Worm (Caenorhabditis elegans) whole organism, L2 larva: Measurements from ENCODE around the gene T28D6.7.
A peak's percentile ranks its signal among the peaks of the same experiment; 100 is the strongest.

Source experiments
- F13H6.1 ChIP-seq: sonication (generic microtip); optimal IDR thresholded peaks from 2 replicates; lab custom pipeline; 2016; ENCODE audit warnings: missing genetic modification characterization, missing compliant biosample characterization
- R02D3.7 ChIP-seq: fragments of 150-350 bp; optimal IDR thresholded peaks from 2 replicates; lab custom pipeline; 2014; ENCODE audit warnings: missing biosample characterization, missing genetic modification characterization
- Y55F3AM.14 ChIP-seq: fragments of 200-800 bp; sonication (Bioruptor generic); optimal IDR thresholded peaks from 2 replicates; lab custom pipeline; 2018; ENCODE audit warnings: mild to moderate bottlenecking, missing genetic modification characterization, missing compliant biosample characterization
- ZK546.5 ChIP-seq: sonication (generic microtip); optimal IDR thresholded peaks from 2 replicates; lab custom pipeline; 2017; ENCODE audit warnings: missing biosample characterization, missing genetic modification characterization
- alr-1 ChIP-seq: fragments of 150-350 bp; optimal IDR thresholded peaks from 2 replicates; lab custom pipeline; 2014; ENCODE audit warnings: missing biosample characterization, missing genetic modification characterization
- ama-1 ChIP-seq: fragments of 150-350 bp; optimal IDR thresholded peaks from 2 replicates; lab custom pipeline; 2018; ENCODE audit warnings: inconsistent platforms
- ceh-16 ChIP-seq: fragments of 150-350 bp; optimal IDR thresholded peaks from 2 replicates; lab custom pipeline; 2014; ENCODE audit warnings: missing biosample characterization, missing genetic modification characterization
- ceh-82 ChIP-seq: fragments of 150-350 bp; optimal IDR thresholded peaks from 2 replicates; lab custom pipeline; 2014; ENCODE audit warnings: missing biosample characterization, missing genetic modification characterization
- crh-2 ChIP-seq: sonication (generic microtip); optimal IDR thresholded peaks from 2 replicates; lab custom pipeline; 2017; ENCODE audit warnings: missing biosample characterization, missing genetic modification characterization
- dmd-4 ChIP-seq: sonication (generic microtip); optimal IDR thresholded peaks from 2 replicates; lab custom pipeline; 2017; ENCODE audit warnings: missing biosample characterization, missing genetic modification characterization
- egl-27 ChIP-seq: sonication (generic microtip); optimal IDR thresholded peaks from 3 replicates; lab custom pipeline; 2017; ENCODE audit warnings: missing biosample characterization, missing genetic modification reagents, missing genetic modification characterization
- elt-1 ChIP-seq: fragments of 150-350 bp; optimal IDR thresholded peaks from 2 replicates; lab custom pipeline; 2014; ENCODE audit warnings: missing biosample characterization, missing genetic modification characterization
- elt-3 ChIP-seq: sonication (generic microtip); optimal IDR thresholded peaks from 2 replicates; lab custom pipeline; 2017; ENCODE audit warnings: missing biosample characterization, missing genetic modification characterization
- fos-1 ChIP-seq: fragments of 150-350 bp; optimal IDR thresholded peaks from 2 replicates; lab custom pipeline; 2014; ENCODE audit warnings: missing biosample characterization, missing genetic modification characterization
- gmeb-1 ChIP-seq: fragments of 150-350 bp; optimal IDR thresholded peaks from 2 replicates; lab custom pipeline; 2014; ENCODE audit warnings: missing biosample characterization, missing genetic modification characterization
- lin-11 ChIP-seq: fragments of 150-350 bp; sonication (generic microtip); optimal IDR thresholded peaks from 2 replicates; lab custom pipeline; 2014; ENCODE audit warnings: missing biosample characterization, missing genetic modification characterization, inconsistent platforms, mixed read lengths
- lin-13 ChIP-seq: fragments of 150-350 bp; optimal IDR thresholded peaks from 2 replicates; lab custom pipeline; 2014; ENCODE audit warnings: missing biosample characterization, missing genetic modification reagents, missing genetic modification characterization
- lin-39 ChIP-seq: fragments of 150-350 bp; optimal IDR thresholded peaks from 2 replicates; lab custom pipeline; 2014; ENCODE audit warnings: missing biosample characterization, missing genetic modification reagents, missing genetic modification characterization
- lsy-2 ChIP-seq, 2 experiments: fragments of 150-350 bp in 1 of 2; sonication (generic microtip) in 1 of 2; optimal IDR thresholded peaks; 2 replicates each; lab custom pipeline; 2014 to 2017; ENCODE audit warnings: missing biosample characterization in 2 of 2, missing genetic modification characterization in 2 of 2
- mab-5 ChIP-seq: fragments of 150-350 bp; optimal IDR thresholded peaks from 2 replicates; lab custom pipeline; 2014; ENCODE audit warnings: missing biosample characterization, missing genetic modification characterization
- mbf-1 ChIP-seq: sonication (generic microtip); optimal IDR thresholded peaks from 2 replicates; lab custom pipeline; 2017; ENCODE audit warnings: missing biosample characterization, missing genetic modification characterization
- nhr-11 ChIP-seq: fragments of 150-350 bp; optimal IDR thresholded peaks from 2 replicates; lab custom pipeline; 2014; ENCODE audit warnings: missing biosample characterization, missing genetic modification characterization
- nhr-129 ChIP-seq: fragments of 150-350 bp; optimal IDR thresholded peaks from 2 replicates; lab custom pipeline; 2014; ENCODE audit warnings: missing biosample characterization, missing genetic modification characterization
- nhr-21 ChIP-seq: fragments of 150-350 bp; optimal IDR thresholded peaks from 2 replicates; lab custom pipeline; 2014; ENCODE audit warnings: missing biosample characterization, missing genetic modification characterization
- nhr-23 ChIP-seq: fragments of 150-350 bp; optimal IDR thresholded peaks from 2 replicates; lab custom pipeline; 2014; ENCODE audit warnings: missing biosample characterization, missing genetic modification reagents, missing genetic modification characterization
- nhr-237 ChIP-seq: fragments of 150-350 bp; optimal IDR thresholded peaks from 2 replicates; lab custom pipeline; 2014; ENCODE audit warnings: missing biosample characterization, missing genetic modification characterization
- nhr-25 ChIP-seq: fragments of 150-350 bp; sonication (generic microtip); optimal IDR thresholded peaks from 3 replicates; lab custom pipeline; 2014; ENCODE audit warnings: missing biosample characterization, missing genetic modification characterization
- nhr-6 ChIP-seq: fragments of 150-350 bp; optimal IDR thresholded peaks from 2 replicates; lab custom pipeline; 2014; ENCODE audit warnings: missing biosample characterization, missing genetic modification characterization
- nhr-77 ChIP-seq: fragments of 150-350 bp; optimal IDR thresholded peaks from 2 replicates; lab custom pipeline; 2014; ENCODE audit warnings: missing biosample characterization, missing genetic modification characterization
- sem-4 ChIP-seq: fragments of 150-350 bp; optimal IDR thresholded peaks from 2 replicates; lab custom pipeline; 2014; ENCODE audit warnings: missing biosample characterization, missing genetic modification reagents, missing genetic modification characterization
- skn-1 ChIP-seq: sonication (generic microtip); optimal IDR thresholded peaks from 2 replicates; lab custom pipeline; 2017; ENCODE audit warnings: missing biosample characterization, missing genetic modification characterization
- sma-3 ChIP-seq: sonication (generic microtip); optimal IDR thresholded peaks from 2 replicates; lab custom pipeline; 2016; ENCODE audit warnings: missing genetic modification reagents, missing genetic modification characterization, missing compliant biosample characterization
- sma-9 ChIP-seq, 2 experiments: fragments of 150-350 bp in 1 of 2; sonication (generic microtip) in 1 of 2; optimal IDR thresholded peaks; 2 replicates each; lab custom pipeline; 2014 to 2016; ENCODE audit warnings: missing genetic modification characterization in 2 of 2, mild to moderate bottlenecking in 1 of 2, missing biosample characterization in 1 of 2, missing compliant biosample characterization in 1 of 2, missing genetic modification reagents in 1 of 2, moderate library complexity in 1 of 2
- snpc-4 ChIP-seq: fragments of 150-350 bp; optimal IDR thresholded peaks from 2 replicates; lab custom pipeline; 2014; ENCODE audit warnings: missing biosample characterization, missing genetic modification characterization
- unc-39 ChIP-seq: fragments of 150-350 bp; optimal IDR thresholded peaks from 2 replicates; lab custom pipeline; 2014; ENCODE audit warnings: missing biosample characterization, missing genetic modification characterization
- unc-55 ChIP-seq: fragments of 150-350 bp; sonication (generic microtip); optimal IDR thresholded peaks from 3 replicates; lab custom pipeline; 2014; ENCODE audit warnings: missing biosample characterization, missing genetic modification reagents, missing genetic modification characterization
- unc-62 ChIP-seq: fragments of 150-350 bp; optimal IDR thresholded peaks from 2 replicates; lab custom pipeline; 2014; ENCODE audit warnings: missing biosample characterization, missing genetic modification reagents, missing genetic modification characterization
- zag-1 ChIP-seq: fragments of 150-350 bp; optimal IDR thresholded peaks from 2 replicates; lab custom pipeline; 2014; ENCODE audit warnings: missing biosample characterization, missing genetic modification characterization
- ztf-1 ChIP-seq: fragments of 200-800 bp; sonication (Bioruptor generic); conservative IDR thresholded peaks from 2 replicates; pipeline ENCODE4 v1.3.6; 2022; ENCODE audit warnings: missing genetic modification characterization, missing compliant biosample characterization
- ztf-11 ChIP-seq: sonication (generic microtip); optimal IDR thresholded peaks from 2 replicates; lab custom pipeline; 2017; ENCODE audit warnings: missing biosample characterization, missing genetic modification characterization

The T28D6.7 gene

DNA sequence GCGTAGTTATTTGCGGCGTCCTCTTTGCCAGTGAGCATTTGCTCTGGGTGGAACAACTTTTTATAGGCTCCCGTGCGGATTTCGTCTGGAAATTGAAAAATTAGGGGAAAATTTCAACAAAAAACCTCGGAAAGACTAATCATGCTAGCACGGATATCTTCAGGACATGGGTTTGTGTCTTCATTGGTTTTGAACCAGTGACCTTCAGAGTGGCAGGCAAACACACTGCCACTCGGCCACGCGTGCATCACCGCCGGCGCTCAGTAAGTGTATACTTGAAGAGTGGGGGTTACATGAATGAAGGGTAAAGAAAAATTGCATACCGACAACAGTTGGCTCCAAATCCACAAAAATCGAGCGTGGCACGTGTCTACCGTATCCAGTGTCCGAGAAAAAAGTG is 25.0 kb upstream of the T28D6.7 start (continued):
- TF ChIP-seq gmeb-1 (tag; lab: Kevin White, UChicago) (peak; percentile 4), nhr-6 (tag; lab: Kevin White, UChicago) (no peak), alr-1 (tag; lab: Kevin White, UChicago) (no peak), F13H6.1 (tag; lab: Kevin White, UChicago) (peak; percentile 41), unc-55 (GFP tag; lab: Kevin White, UChicago) (peak; percentile 59), sma-9 (GFP tag; optimal IDR thresholded peaks at IDR 0.05; lab: Kevin White, UChicago) (peak; percentile 56), sma-9 (tag; optimal IDR thresholded peaks at IDR 0.05; lab: Kevin White, UChicago) (no peak), nhr-237 (tag; lab: Kevin White, UChicago) (no peak), fos-1 (tag; lab: Kevin White, UChicago) (peak; percentile 21), nhr-25 (tag; lab: Kevin White, UChicago) (no peak), lin-11 (peak; percentile 38), unc-62 (GFP tag; lab: Kevin White, UChicago) (no peak)

DNA sequence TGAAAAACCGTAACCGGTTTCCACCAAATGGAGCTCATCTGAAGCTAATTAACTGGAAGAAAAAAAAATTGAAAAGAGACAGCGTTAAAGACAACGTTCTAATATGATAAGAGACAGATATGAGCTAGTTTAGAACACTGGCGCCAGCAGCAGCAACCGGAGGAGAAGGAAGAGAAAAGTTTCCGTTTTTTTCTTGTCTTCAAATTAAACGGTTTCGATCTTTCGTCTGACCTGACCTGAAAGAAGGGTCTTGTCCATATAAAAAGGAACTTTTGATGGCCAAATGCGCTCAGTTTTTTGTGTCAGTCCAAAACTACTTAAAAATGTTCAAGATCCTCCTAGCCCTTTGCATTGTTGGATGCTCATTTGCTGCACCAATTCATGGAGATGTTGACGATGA is 20.2 kb upstream of the T28D6.7 start, which contains the start of gene T28D6.3:
T28D6.3 (plus strand) TSS at position 301 of the 400 bp plus-strand sequence.
- TF ChIP-seq nhr-77 (tag; lab: Kevin White, UChicago): no peak
- no peak for TF ChIP-seq ceh-16 (tag; lab: Kevin White, UChicago)
- no peak for TF ChIP-seq elt-3
- TF ChIP-seq sma-3: no peak
- TF ChIP-seq lin-13 (GFP tag; lab: Kevin White, UChicago): no peak
- no peak for TF ChIP-seq nhr-21 (tag; lab: Kevin White, UChicago)
- no peak for TF ChIP-seq nhr-11
- TF ChIP-seq snpc-4: no peak
- no peak for TF ChIP-seq R02D3.7 (tag; lab: Kevin White, UChicago)

DNA sequence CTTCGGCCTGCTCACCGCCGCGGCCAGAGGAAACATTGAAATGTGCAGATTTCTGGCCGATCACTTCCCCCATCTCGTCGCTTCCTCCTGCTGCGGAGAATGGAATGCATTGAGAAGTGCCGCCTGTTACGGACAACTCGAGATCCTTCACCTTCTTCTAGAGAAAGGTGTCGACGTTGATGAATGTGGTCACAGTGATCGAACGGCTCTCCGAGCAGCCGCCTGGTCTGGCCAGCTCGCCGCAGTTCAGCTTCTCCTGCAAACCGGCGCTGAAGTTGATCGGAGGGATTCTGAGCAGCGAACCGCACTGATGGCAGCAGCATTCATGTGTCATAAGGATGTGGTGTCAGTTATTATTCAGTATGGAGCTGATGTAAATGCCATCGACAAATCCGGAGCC is 16.6 kb upstream of the T28D6.7 start:
- TF ChIP-seq ztf-1 (GFP tag; lab: Robert Waterston, UW) (no peak), crh-2 (no peak), sem-4 (tag; lab: Kevin White, UChicago) (no peak), nhr-129 (tag; lab: Kevin White, UChicago) (no peak), elt-1 (tag; lab: Kevin White, UChicago) (no peak), ZK546.5 (tag; lab: Kevin White, UChicago) (no peak), lin-39 (tag; lab: Kevin White, UChicago) (no peak), nhr-23 (tag; lab: Kevin White, UChicago) (no peak), sma-9 (GFP tag; optimal IDR thresholded peaks at IDR 0.05; lab: Kevin White, UChicago) (no peak), sma-9 (tag; optimal IDR thresholded peaks at IDR 0.05; lab: Kevin White, UChicago) (no peak)

DNA sequence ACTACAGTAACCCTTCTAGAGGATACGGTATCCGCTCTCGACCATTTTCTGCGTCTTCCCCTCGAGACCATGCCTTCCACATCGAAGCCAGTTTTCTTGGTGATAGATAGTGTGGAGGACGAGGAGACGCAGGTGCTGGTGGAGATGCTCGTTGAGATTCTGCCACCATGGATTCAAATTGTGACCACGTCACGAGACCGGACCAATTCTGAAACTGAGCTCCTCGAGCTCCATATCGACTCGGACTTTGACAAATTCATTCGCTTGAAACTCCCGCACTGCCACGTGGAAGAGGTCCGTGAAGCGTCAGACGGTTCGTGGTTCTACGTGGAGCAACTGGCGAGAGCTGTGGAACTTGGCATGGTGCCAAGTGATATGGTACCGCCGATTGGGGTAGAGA is 15.1 kb upstream of the T28D6.7 start:
- TF ChIP-seq alr-1 (tag; lab: Kevin White, UChicago) (no peak), skn-1 (tag; lab: Kevin White, UChicago) (no peak), ceh-82 (tag; lab: Kevin White, UChicago) (no peak), nhr-129 (tag; lab: Kevin White, UChicago) (no peak), nhr-237 (tag; lab: Kevin White, UChicago) (no peak), gmeb-1 (tag; lab: Kevin White, UChicago) (no peak), egl-27 (tag; lab: Kevin White, UChicago) (no peak), mab-5 (tag; lab: Kevin White, UChicago) (no peak), lin-11 (no peak), nhr-23 (tag; lab: Kevin White, UChicago) (no peak), zag-1 (no peak), lin-13 (GFP tag; lab: Kevin White, UChicago) (no peak), sma-3 (no peak), unc-39 (tag; lab: Kevin White, UChicago) (no peak), ama-1 (lab: Kevin White, UChicago) (no peak), F13H6.1 (tag; lab: Kevin White, UChicago) (no peak), dmd-4 (no peak), nhr-21 (tag; lab: Kevin White, UChicago) (no peak)

DNA sequence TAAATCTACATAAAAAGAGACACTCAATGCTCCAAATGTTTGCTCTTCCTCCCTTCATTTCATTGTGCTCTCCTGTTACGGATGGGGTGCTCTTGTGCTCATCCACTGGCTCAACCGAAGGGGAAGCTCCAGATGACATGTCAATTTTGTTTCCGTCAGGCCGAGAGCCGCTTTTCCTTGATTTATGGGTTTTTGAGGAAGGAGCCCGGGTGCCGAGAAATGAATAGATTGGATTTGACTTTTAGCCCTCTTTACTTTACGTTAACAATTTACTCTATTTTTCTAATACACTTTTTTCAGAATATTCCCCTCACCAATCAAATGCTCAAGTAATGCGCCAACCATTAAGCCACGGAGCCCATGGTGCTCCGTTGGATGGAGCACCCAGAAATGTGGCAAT is 13.9 kb upstream of the T28D6.7 start, which contains the start of gene T28D6.4:
T28D6.4 (plus strand) TSS at position 301 of the 400 bp plus-strand sequence.
- TF ChIP-seq ztf-11 (tag; lab: Kevin White, UChicago) (no peak), snpc-4 (no peak), fos-1 (tag; lab: Kevin White, UChicago) (no peak), mab-5 (tag; lab: Kevin White, UChicago) (no peak), sma-9 (GFP tag; optimal IDR thresholded peaks at IDR 0.05; lab: Kevin White, UChicago) (no peak), sma-9 (tag; optimal IDR thresholded peaks at IDR 0.05; lab: Kevin White, UChicago) (no peak), nhr-25 (tag; lab: Kevin White, UChicago) (no peak), skn-1 (tag; lab: Kevin White, UChicago) (no peak), dmd-4 (no peak), alr-1 (tag; lab: Kevin White, UChicago) (no peak), lsy-2 (tag; optimal IDR thresholded peaks at IDR 0.05; lab: Kevin White, UChicago) (no peak), mbf-1 (tag; lab: Kevin White, UChicago) (no peak), ama-1 (lab: Kevin White, UChicago) (no peak), ceh-82 (tag; lab: Kevin White, UChicago) (no peak), nhr-6 (tag; lab: Kevin White, UChicago) (no peak), unc-39 (tag; lab: Kevin White, UChicago) (no peak), R02D3.7 (tag; lab: Kevin White, UChicago) (no peak), F13H6.1 (tag; lab: Kevin White, UChicago) (no peak), crh-2 (no peak), lin-11 (no peak), Y55F3AM.14 (GFP tag; lab: Kevin White, UChicago) (no peak)
